Fruit fly (Drosophila melanogaster) whole organism, embryonic: ENCODE results near the gene CG6602.

Experiments
- Adf1 ChIP-seq: fragments of 200-800 bp; sonication (Bioruptor generic); IDR thresholded peaks from 2 replicates; pipeline ENCODE4 v1.3.6; 2022; ENCODE audit warnings: missing biosample characterization, missing genetic modification characterization
- Asciz ChIP-seq: fragments of 200-800 bp; sonication (Bioruptor generic); optimal IDR thresholded peaks from 2 replicates; lab custom pipeline; 2017; ENCODE audit warnings: missing biosample characterization, mild to moderate bottlenecking, missing genetic modification characterization, missing genetic modification reagents
- Bteb2 ChIP-seq: fragments of 200-800 bp; sonication (Bioruptor generic); optimal IDR thresholded peaks from 2 replicates; lab custom pipeline; 2016; ENCODE audit warnings: missing biosample characterization, missing genetic modification characterization
- CG10274 ChIP-seq: fragments of 200-800 bp; sonication (Bioruptor generic); optimal IDR thresholded peaks from 3 replicates; lab custom pipeline; 2017; ENCODE audit warnings: missing biosample characterization, mild to moderate bottlenecking, missing genetic modification characterization
- CG11093 ChIP-seq: fragments of 200-800 bp; sonication (Bioruptor generic); IDR thresholded peaks from 3 replicates; pipeline ENCODE4 v1.3.6; 2022; ENCODE audit warnings: missing biosample characterization, missing genetic modification characterization
- CG12659 ChIP-seq: fragments of 200-800 bp; sonication (Bioruptor generic); optimal IDR thresholded peaks from 3 replicates; lab custom pipeline; 2017; ENCODE audit warnings: mild to moderate bottlenecking, missing biosample characterization, missing genetic modification reagents, missing genetic modification characterization
- CG17186 ChIP-seq: fragments of 200-800 bp; sonication (Bioruptor generic); optimal IDR thresholded peaks from 3 replicates; lab custom pipeline; 2017; ENCODE audit warnings: missing biosample characterization, missing genetic modification reagents, missing genetic modification characterization
- CG17385 ChIP-seq: fragments of 200-800 bp; sonication (Bioruptor generic); optimal IDR thresholded peaks from 3 replicates; lab custom pipeline; 2018; ENCODE audit warnings: missing biosample characterization, mild to moderate bottlenecking, missing genetic modification characterization
- CG17612 ChIP-seq: fragments of 200-800 bp; sonication (Bioruptor generic); IDR thresholded peaks from 2 replicates; pipeline ENCODE4 v1.3.6; 2022; ENCODE audit warnings: missing biosample characterization, missing genetic modification characterization
- CG17912 ChIP-seq: fragments of 200-800 bp; sonication (Bioruptor generic); optimal IDR thresholded peaks from 2 replicates; lab custom pipeline; 2018; ENCODE audit warnings: missing biosample characterization, mild to moderate bottlenecking, missing genetic modification characterization
- CG18262 ChIP-seq: fragments of 200-800 bp; optimal IDR thresholded peaks from 3 replicates; lab custom pipeline; 2019; ENCODE audit warnings: missing biosample characterization, mild to moderate bottlenecking, missing genetic modification characterization, moderate library complexity
- CG2129 ChIP-seq: fragments of 200-800 bp; sonication (Bioruptor generic); IDR thresholded peaks from 2 replicates; pipeline ENCODE4 v1.3.6; 2022; ENCODE audit warnings: missing biosample characterization, missing genetic modification characterization; ENCODE audit not compliant: partially characterized antibody
- CG31441 ChIP-seq: fragments of 200-800 bp; sonication (Bioruptor generic); IDR thresholded peaks from 2 replicates; pipeline ENCODE4 v1.3.6; 2022; ENCODE audit warnings: missing biosample characterization, missing genetic modification characterization
- CG4328 ChIP-seq: fragments of 200-800 bp; sonication (Bioruptor generic); optimal IDR thresholded peaks from 3 replicates; lab custom pipeline; 2017; ENCODE audit warnings: missing biosample characterization, missing genetic modification reagents, missing genetic modification characterization
- CG4854 ChIP-seq: fragments of 200-800 bp; sonication (Bioruptor generic); optimal IDR thresholded peaks from 2 replicates; lab custom pipeline; 2016; ENCODE audit warnings: missing biosample characterization, missing genetic modification characterization, inconsistent platforms
- CG6813 ChIP-seq: fragments of 200-800 bp; sonication (Bioruptor generic); optimal IDR thresholded peaks from 2 replicates; lab custom pipeline; 2017; ENCODE audit warnings: missing biosample characterization, missing genetic modification characterization, mild to moderate bottlenecking, moderate library complexity, missing genetic modification reagents
- CG9797 ChIP-seq: fragments of 200-800 bp; sonication (Bioruptor generic); optimal IDR thresholded peaks from 3 replicates; lab custom pipeline; 2018; ENCODE audit warnings: missing biosample characterization, mild to moderate bottlenecking, missing genetic modification characterization
- Dip3 ChIP-seq: fragments of 200-800 bp; sonication (Bioruptor generic); optimal IDR thresholded peaks from 3 replicates; lab custom pipeline; 2016; ENCODE audit warnings: missing biosample characterization, missing genetic modification characterization
- Dll ChIP-seq: fragments of 200-800 bp; sonication (Bioruptor generic); IDR thresholded peaks from 4 replicates; pipeline ENCODE4 v1.3.6; 2022; ENCODE audit warnings: missing biosample characterization, missing genetic modification characterization; ENCODE audit not compliant: partially characterized antibody
- Ets65A ChIP-seq: fragments of 200-800 bp; sonication (Bioruptor generic); peaks from one replicate; lab custom pipeline; 2016; ENCODE audit warnings: missing biosample characterization, missing genetic modification characterization
- Fer2 ChIP-seq: fragments of 200-800 bp; sonication (Bioruptor generic); optimal IDR thresholded peaks from 2 replicates; lab custom pipeline; 2018; ENCODE audit warnings: missing biosample characterization, mild to moderate bottlenecking, missing genetic modification characterization, moderate library complexity
- Gug ChIP-seq: fragments of 200-800 bp; sonication (Bioruptor generic); IDR thresholded peaks from 4 replicates; pipeline ENCODE4 v1.3.6; 2022; ENCODE audit warnings: missing biosample characterization, missing genetic modification characterization
- Hey ChIP-seq: fragments of 200-800 bp; sonication (Bioruptor generic); optimal IDR thresholded peaks from 3 replicates; lab custom pipeline; 2018; ENCODE audit warnings: missing biosample characterization, mild to moderate bottlenecking, missing genetic modification characterization
- Hr78 ChIP-seq, 2 experiments: fragments of 200-800 bp in 1 of 2; fragments of >200 bp in 1 of 2; sonication (Bioruptor generic) in 1 of 2; optimal IDR thresholded peaks; 2 replicates each; lab custom pipeline; 2017 to 2019; ENCODE audit warnings: missing biosample characterization in 2 of 2, missing genetic modification characterization in 2 of 2, mild to moderate bottlenecking in 1 of 2, moderate library complexity in 1 of 2
- Mad ChIP-seq: fragments of 200-800 bp; sonication (Bioruptor generic); optimal IDR thresholded peaks from 2 replicates; lab custom pipeline; 2016; ENCODE audit warnings: missing biosample characterization, missing genetic modification characterization
- Meics ChIP-seq: fragments of 200-800 bp; sonication (Bioruptor generic); optimal IDR thresholded peaks from 2 replicates; lab custom pipeline; 2017; ENCODE audit warnings: missing biosample characterization, mild to moderate bottlenecking, missing genetic modification characterization
- Myb ChIP-seq: fragments of 200-800 bp; sonication (Bioruptor generic); optimal IDR thresholded peaks from 2 replicates; lab custom pipeline; 2016; ENCODE audit warnings: missing biosample characterization, missing genetic modification characterization
- NC2α ChIP-seq: fragments of 200-800 bp; sonication (Bioruptor generic); optimal IDR thresholded peaks from 2 replicates; lab custom pipeline; 2016; ENCODE audit warnings: missing biosample characterization, missing genetic modification characterization
- Nf-YC ChIP-seq: fragments of 200-800 bp; optimal IDR thresholded peaks from 3 replicates; lab custom pipeline; 2019; ENCODE audit warnings: missing biosample characterization, mild to moderate bottlenecking, missing genetic modification characterization, moderate library complexity
- Xbp1 ChIP-seq: fragments of 200-800 bp; sonication (Bioruptor generic); optimal IDR thresholded peaks from 3 replicates; lab custom pipeline; 2016; ENCODE audit warnings: missing biosample characterization, mild to moderate bottlenecking, missing genetic modification characterization
- abd-A ChIP-seq: fragments of 200-800 bp; sonication (Bioruptor generic); optimal IDR thresholded peaks from 3 replicates; lab custom pipeline; 2019; ENCODE audit warnings: missing biosample characterization, mild to moderate bottlenecking, missing genetic modification characterization, moderate library complexity
- bigmax ChIP-seq: fragments of 200-800 bp; sonication (Bioruptor generic); optimal IDR thresholded peaks from 2 replicates; lab custom pipeline; 2018; ENCODE audit warnings: missing biosample characterization, mild to moderate bottlenecking, missing genetic modification characterization
- chn ChIP-seq: fragments of 200-800 bp; sonication (Bioruptor generic); optimal IDR thresholded peaks from 2 replicates; lab custom pipeline; 2016; ENCODE audit warnings: missing biosample characterization, missing genetic modification characterization
- corto ChIP-seq: fragments of 200-800 bp; sonication (Bioruptor generic); optimal IDR thresholded peaks from 2 replicates; lab custom pipeline; 2016; ENCODE audit warnings: missing biosample characterization, mild to moderate bottlenecking, missing genetic modification characterization, moderate library complexity
- crol ChIP-seq: fragments of 200-800 bp; sonication (Bioruptor generic); IDR thresholded peaks from 2 replicates; pipeline ENCODE4 v1.3.6; 2022; ENCODE audit warnings: missing biosample characterization, missing genetic modification characterization
- cwo ChIP-seq: fragments of 200-800 bp; sonication (Bioruptor generic); optimal IDR thresholded peaks from 3 replicates; lab custom pipeline; 2017; ENCODE audit warnings: missing biosample characterization, missing genetic modification characterization, mild to moderate bottlenecking, moderate library complexity, missing genetic modification reagents
- ems ChIP-seq: fragments of 200-800 bp; sonication (Bioruptor generic); optimal IDR thresholded peaks from 3 replicates; lab custom pipeline; 2016; ENCODE audit warnings: missing biosample characterization, missing genetic modification characterization
- eve ChIP-seq, 2 experiments: fragments of >200 bp; optimal IDR thresholded peaks; 2 replicates each; lab custom pipeline; 2017; ENCODE audit warnings: missing biosample characterization in 2 of 2, missing genetic modification characterization in 2 of 2
- ewg ChIP-seq: fragments of 200-800 bp; sonication (Bioruptor generic); optimal IDR thresholded peaks from 3 replicates; lab custom pipeline; 2017; ENCODE audit warnings: mild to moderate bottlenecking, missing biosample characterization, missing genetic modification reagents, missing genetic modification characterization
- gsb-n ChIP-seq: fragments of 200-800 bp; sonication (Bioruptor generic); optimal IDR thresholded peaks from 3 replicates; lab custom pipeline; 2018; ENCODE audit warnings: missing biosample characterization, mild to moderate bottlenecking, missing genetic modification characterization
- hb ChIP-seq: fragments of 200-800 bp; sonication (Bioruptor generic); IDR thresholded peaks from 3 replicates; pipeline ENCODE4 v1.3.6; 2022; ENCODE audit warnings: missing biosample characterization, missing genetic modification characterization; ENCODE audit not compliant: partially characterized antibody
- kni ChIP-seq: fragments of 200-800 bp; sonication (Bioruptor generic); optimal IDR thresholded peaks from 3 replicates; lab custom pipeline; 2017; ENCODE audit warnings: mild to moderate bottlenecking, missing biosample characterization, missing genetic modification reagents, missing genetic modification characterization
- lola ChIP-seq, 3 experiments: fragments of >200 bp in 2 of 3; fragments of 200-800 bp in 1 of 3; sonication (Bioruptor generic) in 1 of 3; optimal IDR thresholded peaks; 2 replicates each; lab custom pipeline; 2017 to 2019; ENCODE audit warnings: missing biosample characterization in 3 of 3, missing genetic modification characterization in 3 of 3, mild to moderate bottlenecking in 1 of 3, moderate library complexity in 1 of 3
- nerfin-1 ChIP-seq: fragments of 200-800 bp; sonication (Bioruptor generic); optimal IDR thresholded peaks from 3 replicates; lab custom pipeline; 2019; ENCODE audit warnings: missing biosample characterization, mild to moderate bottlenecking, missing genetic modification characterization, moderate library complexity
- otp ChIP-seq: fragments of 200-800 bp; sonication (Bioruptor generic); IDR thresholded peaks from 3 replicates; pipeline ENCODE4, ENCODE4 v1.3.6; 2022; ENCODE audit warnings: missing biosample characterization, missing genetic modification characterization
- sens ChIP-seq: fragments of 200-800 bp; sonication (Bioruptor generic); peaks from one replicate; lab custom pipeline; 2016; ENCODE audit warnings: missing biosample characterization, missing genetic modification characterization
- tll ChIP-seq, 2 experiments: fragments of 200-800 bp in 1 of 2; fragments of >200 bp in 1 of 2; sonication (Bioruptor generic) in 1 of 2; optimal IDR thresholded peaks; 2 replicates each; lab custom pipeline; 2017 to 2019; ENCODE audit warnings: missing biosample characterization in 2 of 2, missing genetic modification characterization in 2 of 2, mild to moderate bottlenecking in 1 of 2, moderate library complexity in 1 of 2
- zen ChIP-seq: fragments of 200-800 bp; sonication (Bioruptor generic); optimal IDR thresholded peaks from 3 replicates; lab custom pipeline; 2018; ENCODE audit warnings: missing biosample characterization, mild to moderate bottlenecking, missing genetic modification characterization, moderate library complexity

The CG6602 gene

dm6 chr3L:6105435-6105834 lies 33.5 kb downstream of the CG6602 start:
- TF ChIP-seq Ets65A (GFP tag; lab: Kevin White, UChicago) (peak; percentile 92), CG17385 (no peak)

- TF ChIP-seq Gug (GFP tag; lab: Robert Waterston, UW) (no peak), abd-A (tag; lab: Kevin White, UChicago) (no peak), Hr78 (GFP tag; optimal IDR thresholded peaks at IDR 0.05; lab: Kevin White, UChicago) (peak in 1 of 2 experiments; percentile 72), Meics (GFP tag; lab: Kevin White, UChicago) (no peak), CG17612 (GFP tag; lab: Robert Waterston, UW) (no peak), Fer2 (no peak), Nf-YC (peak; percentile 23), otp (GFP tag; lab: Robert Waterston, UW) (peak; percentile 34; the same call in 1 of the 3 replicates), Myb (GFP tag; lab: Kevin White, UChicago) (no peak), nerfin-1 (tag; lab: Kevin White, UChicago) (peak; percentile 13), NC2α (GFP tag; lab: Kevin White, UChicago) (no peak), Adf1 (GFP tag; lab: Robert Waterston, UW) (no peak), sens (GFP tag; lab: Kevin White, UChicago) (no peak), eve (GFP tag; optimal IDR thresholded peaks at IDR 0.05; lab: Kevin White, UChicago) (no peak), crol (GFP tag; lab: Robert Waterston, UW) (peak; percentile 63), Xbp1 (GFP tag; lab: Kevin White, UChicago) (no peak), gsb-n (peak; percentile 28), tll (GFP tag; optimal IDR thresholded peaks at IDR 0.05; lab: Kevin White, UChicago) (peak in 1 of 2 experiments; percentile 56), CG11093 (GFP tag; lab: Robert Waterston, UW) (no peak), CG31441 (GFP tag; lab: Robert Waterston, UW) (no peak), Asciz (GFP tag; lab: Kevin White, UChicago) (no peak), Dll (GFP tag; lab: Robert Waterston, UW) (no peak), CG17912 (GFP tag; lab: Kevin White, UChicago) (no peak), corto (no peak), hb (GFP tag; lab: Robert Waterston, UW) (no peak), CG18262 (tag; lab: Kevin White, UChicago) (no peak), Bteb2 (GFP tag; lab: Kevin White, UChicago) (no peak), lola (GFP tag; optimal IDR thresholded peaks at IDR 0.05; lab: Kevin White, UChicago) (no peak), ewg (GFP tag; lab: Kevin White, UChicago) (no peak), CG10274 (GFP tag; lab: Kevin White, UChicago) (no peak), chn (GFP tag; lab: Kevin White, UChicago) (no peak), Hey (tag; lab: Kevin White, UChicago) (peak; percentile 79), kni (peak; percentile 3), zen (tag; lab: Kevin White, UChicago) (no peak), CG4328 (no peak), CG6813 (no peak), Mad (GFP tag; lab: Kevin White, UChicago) (no peak), cwo (peak; percentile 33), ems (GFP tag; lab: Kevin White, UChicago) (no peak), Dip3 (GFP tag; lab: Kevin White, UChicago) (no peak), CG17186 (GFP tag; lab: Kevin White, UChicago) (no peak), CG17385 (no peak), CG12659 (GFP tag; lab: Kevin White, UChicago) (no peak), CG9797 (no peak), bigmax (GFP tag; lab: Kevin White, UChicago) (no peak), CG4854 (GFP tag; lab: Kevin White, UChicago) (no peak), CG2129 (no peak)
Measured at dm6 chr3L:6106717-6107116, 34.8 kb downstream of the CG6602 start.
